Fruit fly (Drosophila melanogaster) whole organism, embryonic: Measurements from ENCODE around the gene HP1c.

Source experiments
- Awh ChIP-seq: fragments of 200-800 bp; sonication (Bioruptor generic); IDR thresholded peaks from 2 replicates; pipeline ENCODE4, ENCODE4 v1.3.6; 2022; ENCODE audit warnings: missing biosample characterization, missing genetic modification characterization
- Bgb ChIP-seq: fragments of 200-800 bp; sonication (Bioruptor generic); IDR thresholded peaks from 2 replicates; pipeline ENCODE4 v1.3.6; 2022; ENCODE audit warnings: missing biosample characterization, missing genetic modification characterization; ENCODE audit not compliant: partially characterized antibody
- Blimp-1 ChIP-seq: fragments of 200-800 bp; sonication (Bioruptor generic); optimal IDR thresholded peaks from 3 replicates; lab custom pipeline; 2018; ENCODE audit warnings: missing biosample characterization, missing genetic modification characterization, mild to moderate bottlenecking, moderate library complexity, missing genetic modification reagents
- CG10147 ChIP-seq: fragments of 200-800 bp; sonication (Bioruptor generic); optimal IDR thresholded peaks from 2 replicates; lab custom pipeline; 2019; ENCODE audit warnings: missing biosample characterization, mild to moderate bottlenecking, missing genetic modification characterization, moderate library complexity
- CG10209 ChIP-seq: fragments of 200-800 bp; sonication (Bioruptor generic); optimal IDR thresholded peaks from 3 replicates; lab custom pipeline; 2017; ENCODE audit warnings: missing biosample characterization, mild to moderate bottlenecking, missing genetic modification characterization, missing genetic modification reagents
- CG11085 ChIP-seq: fragments of 200-800 bp; sonication (Bioruptor generic); IDR thresholded peaks from 2 replicates; pipeline ENCODE4 v1.3.6; 2022; ENCODE audit warnings: missing biosample characterization, missing genetic modification characterization
- CG11398 ChIP-seq: fragments of 200-800 bp; sonication (Bioruptor generic); optimal IDR thresholded peaks from 2 replicates; lab custom pipeline; 2016; ENCODE audit warnings: missing biosample characterization, missing genetic modification characterization
- CG11504 ChIP-seq: fragments of 200-800 bp; sonication (Bioruptor generic); optimal IDR thresholded peaks from 3 replicates; lab custom pipeline; 2019; ENCODE audit warnings: missing biosample characterization, mild to moderate bottlenecking, missing genetic modification characterization, moderate library complexity
- CG14441 ChIP-seq: fragments of 200-800 bp; sonication (Bioruptor generic); IDR thresholded peaks from 2 replicates; pipeline ENCODE4 v1.3.6; 2022; ENCODE audit warnings: missing biosample characterization, missing genetic modification characterization
- CG15514 ChIP-seq: fragments of 200-800 bp; sonication (Bioruptor generic); optimal IDR thresholded peaks from 3 replicates; lab custom pipeline; 2017; ENCODE audit warnings: missing biosample characterization, missing genetic modification characterization, mild to moderate bottlenecking, moderate library complexity, missing genetic modification reagents
- CG15601 ChIP-seq: fragments of 200-800 bp; sonication (Bioruptor generic); optimal IDR thresholded peaks from 3 replicates; lab custom pipeline; 2019; ENCODE audit warnings: missing biosample characterization, mild to moderate bottlenecking, missing genetic modification characterization, moderate library complexity
- CG1792 ChIP-seq: fragments of 200-800 bp; sonication (Bioruptor generic); optimal IDR thresholded peaks from 2 replicates; lab custom pipeline; 2016; ENCODE audit warnings: missing biosample characterization, missing genetic modification characterization
- CG18476 ChIP-seq: fragments of 200-800 bp; sonication (Bioruptor generic); optimal IDR thresholded peaks from 2 replicates; lab custom pipeline; 2016; ENCODE audit warnings: missing biosample characterization, mild to moderate bottlenecking, missing genetic modification characterization
- CG18599 ChIP-seq: fragments of 200-800 bp; sonication (Bioruptor generic); optimal IDR thresholded peaks from 3 replicates; lab custom pipeline; 2017; ENCODE audit warnings: missing biosample characterization, missing genetic modification characterization, mild to moderate bottlenecking, moderate library complexity, missing genetic modification reagents
- CG2199 ChIP-seq: fragments of 200-800 bp; sonication (Bioruptor generic); IDR thresholded peaks from 3 replicates; pipeline ENCODE4 v1.3.6; 2022; ENCODE audit warnings: missing biosample characterization, missing genetic modification characterization
- CG3065 ChIP-seq: fragments of 200-800 bp; sonication (Bioruptor generic); optimal IDR thresholded peaks from 2 replicates; lab custom pipeline; 2016; ENCODE audit warnings: missing biosample characterization, missing genetic modification characterization
- CG7745 ChIP-seq: fragments of 200-800 bp; sonication (Bioruptor generic); optimal IDR thresholded peaks from 2 replicates; lab custom pipeline; 2018; ENCODE audit warnings: missing biosample characterization, mild to moderate bottlenecking, missing genetic modification characterization, moderate library complexity
- CG7928 ChIP-seq: fragments of 200-800 bp; sonication (Bioruptor generic); optimal IDR thresholded peaks from 2 replicates; lab custom pipeline; 2017; ENCODE audit warnings: missing biosample characterization, mild to moderate bottlenecking, missing genetic modification characterization
- CoRest ChIP-seq: fragments of 200-800 bp; sonication (Bioruptor generic); optimal IDR thresholded peaks from 3 replicates; lab custom pipeline; 2018; ENCODE audit warnings: missing biosample characterization, mild to moderate bottlenecking, missing genetic modification characterization, moderate library complexity
- Deaf1 ChIP-seq: fragments of 200-800 bp; optimal IDR thresholded peaks from 3 replicates; lab custom pipeline; 2019; ENCODE audit warnings: missing biosample characterization, mild to moderate bottlenecking, missing genetic modification characterization, moderate library complexity
- Dfd ChIP-seq, 2 experiments: fragments of >200 bp; optimal IDR thresholded peaks; 2 replicates each; lab custom pipeline; 2017; ENCODE audit warnings: missing biosample characterization in 2 of 2, missing genetic modification characterization in 2 of 2
- Eip74EF ChIP-seq, 2 experiments: fragments of 200-800 bp in 1 of 2; fragments of >200 bp in 1 of 2; sonication (Bioruptor generic) in 1 of 2; optimal IDR thresholded peaks; 2 replicates each; lab custom pipeline; 2017 to 2019; ENCODE audit warnings: missing biosample characterization in 2 of 2, missing genetic modification characterization in 2 of 2, mild to moderate bottlenecking in 1 of 2, moderate library complexity in 1 of 2
- H15 ChIP-seq: fragments of 200-800 bp; sonication (Bioruptor generic); IDR thresholded peaks from 3 replicates; pipeline ENCODE4 v1.3.6; 2022; ENCODE audit warnings: missing biosample characterization, missing genetic modification characterization
- Hr78 ChIP-seq, 2 experiments: fragments of 200-800 bp in 1 of 2; fragments of >200 bp in 1 of 2; sonication (Bioruptor generic) in 1 of 2; optimal IDR thresholded peaks; 2 replicates each; lab custom pipeline; 2017 to 2019; ENCODE audit warnings: missing biosample characterization in 2 of 2, missing genetic modification characterization in 2 of 2, mild to moderate bottlenecking in 1 of 2, moderate library complexity in 1 of 2
- Med ChIP-seq: fragments of 200-800 bp; sonication (Bioruptor generic); peaks from one replicate; lab custom pipeline; 2016; ENCODE audit warnings: missing biosample characterization, missing genetic modification characterization, mild to moderate bottlenecking, inconsistent platforms, moderate library complexity
- Opbp ChIP-seq: fragments of 200-800 bp; sonication (Bioruptor generic); IDR thresholded peaks from 3 replicates; pipeline ENCODE4 v1.3.6; 2022; ENCODE audit warnings: missing biosample characterization, missing genetic modification characterization; ENCODE audit not compliant: partially characterized antibody
- Trl ChIP-seq, 3 experiments: fragments of >200 bp in 2 of 3; fragments of 200-800 bp in 1 of 3; sonication (Bioruptor generic) in 1 of 3; optimal IDR thresholded peaks; 2 replicates in 1 of 3; 3 replicates in 2 of 3; lab custom pipeline; 2016 to 2017; ENCODE audit warnings: missing biosample characterization in 1 of 3, missing genetic modification characterization in 1 of 3
- chm ChIP-seq: fragments of 200-800 bp; sonication (Bioruptor generic); IDR thresholded peaks from 2 replicates; pipeline ENCODE4 v1.3.6; 2022; ENCODE audit warnings: missing biosample characterization, missing genetic modification characterization
- ci ChIP-seq: fragments of 200-800 bp; sonication (Bioruptor generic); IDR thresholded peaks from 3 replicates; pipeline ENCODE4 v1.3.6; 2022; ENCODE audit warnings: missing biosample characterization, missing genetic modification characterization
- crol ChIP-seq: fragments of 200-800 bp; sonication (Bioruptor generic); IDR thresholded peaks from 2 replicates; pipeline ENCODE4 v1.3.6; 2022; ENCODE audit warnings: missing biosample characterization, missing genetic modification characterization
- ewg ChIP-seq: fragments of 200-800 bp; sonication (Bioruptor generic); optimal IDR thresholded peaks from 3 replicates; lab custom pipeline; 2017; ENCODE audit warnings: mild to moderate bottlenecking, missing biosample characterization, missing genetic modification reagents, missing genetic modification characterization
- gce ChIP-seq: fragments of 200-800 bp; sonication (Bioruptor generic); IDR thresholded peaks from 3 replicates; pipeline ENCODE4 v1.3.6; 2022; ENCODE audit warnings: missing biosample characterization, missing genetic modification characterization
- hkb ChIP-seq, 2 experiments: fragments of 200-800 bp in 1 of 2; fragments of >200 bp in 1 of 2; sonication (Bioruptor generic) in 1 of 2; IDR thresholded peaks in 1 of 2; optimal IDR thresholded peaks in 1 of 2; 2 replicates each; pipeline versions ENCODE4 v1.3.6 to Lab custom; 2017 to 2022; ENCODE audit warnings: missing biosample characterization in 1 of 2, missing genetic modification characterization in 1 of 2
- hth ChIP-seq: fragments of >200 bp; optimal IDR thresholded peaks from 2 replicates; lab custom pipeline; 2017; ENCODE audit warnings: inconsistent platforms
- oc ChIP-seq: fragments of 200-800 bp; sonication (Bioruptor generic); optimal IDR thresholded peaks from 2 replicates; lab custom pipeline; 2018; ENCODE audit warnings: missing biosample characterization, mild to moderate bottlenecking, missing genetic modification characterization, moderate library complexity
- onecut ChIP-seq: fragments of 200-800 bp; sonication (Bioruptor generic); IDR thresholded peaks from 2 replicates; pipeline ENCODE4 v1.3.6; 2022; ENCODE audit warnings: missing biosample characterization, missing genetic modification characterization
- pfk ChIP-seq: fragments of 200-800 bp; sonication (Bioruptor generic); optimal IDR thresholded peaks from 2 replicates; lab custom pipeline; 2018; ENCODE audit warnings: missing biosample characterization, mild to moderate bottlenecking, missing genetic modification characterization, moderate library complexity
- row ChIP-seq: fragments of 200-800 bp; sonication (Bioruptor generic); IDR thresholded peaks from 3 replicates; pipeline ENCODE4 v1.3.6; 2022; ENCODE audit warnings: missing biosample characterization, missing genetic modification characterization
- sd ChIP-seq: fragments of 200-800 bp; sonication (Bioruptor generic); optimal IDR thresholded peaks from 3 replicates; lab custom pipeline; 2018; ENCODE audit warnings: missing biosample characterization, mild to moderate bottlenecking, missing genetic modification characterization, moderate library complexity
- sens ChIP-seq: fragments of 200-800 bp; sonication (Bioruptor generic); peaks from one replicate; lab custom pipeline; 2016; ENCODE audit warnings: missing biosample characterization, missing genetic modification characterization
- sqz ChIP-seq: fragments of 200-800 bp; sonication (Bioruptor generic); optimal IDR thresholded peaks from 3 replicates; lab custom pipeline; 2018; ENCODE audit warnings: missing biosample characterization, mild to moderate bottlenecking, missing genetic modification characterization
- sug ChIP-seq: fragments of 200-800 bp; optimal IDR thresholded peaks from 2 replicates; lab custom pipeline; 2019; ENCODE audit warnings: missing biosample characterization, mild to moderate bottlenecking, missing genetic modification characterization, moderate library complexity
- unpg ChIP-seq: fragments of 200-800 bp; sonication (Bioruptor generic); optimal IDR thresholded peaks from 3 replicates; lab custom pipeline; 2018; ENCODE audit warnings: missing biosample characterization, mild to moderate bottlenecking, missing genetic modification characterization, moderate library complexity
- vnd ChIP-seq: fragments of 200-800 bp; sonication (Bioruptor generic); IDR thresholded peaks from 3 replicates; pipeline ENCODE4 v1.3.6; 2022; ENCODE audit warnings: missing biosample characterization, missing genetic modification characterization; ENCODE audit not compliant: partially characterized antibody
- z ChIP-seq: fragments of 200-800 bp; sonication (Bioruptor generic); IDR thresholded peaks from 3 replicates; pipeline ENCODE4 v1.3.6; 2022; ENCODE audit warnings: missing biosample characterization, missing genetic modification characterization

HP1c gene

dm6 chr3R:22751698-22752097 lies 6.3 kb downstream of the HP1c start:
- no peak for TF ChIP-seq pfk (GFP tag; lab: Kevin White, UChicago)
- peak; percentile 2 for TF ChIP-seq CG15601 (tag; lab: Kevin White, UChicago)
- TF ChIP-seq Med (GFP tag; lab: Kevin White, UChicago), result peak; percentile 20
- 0 out of 2 replicates have a peak, but pooled peaks have one; percentile 34 for TF ChIP-seq chm (GFP tag; lab: Robert Waterston, UW)
- TF ChIP-seq CG2199 (GFP tag; lab: Robert Waterston, UW), result 0 out of 3 replicates have a peak, but pooled peaks have one; percentile 22
- peak; percentile 29 for TF ChIP-seq sqz (GFP tag; lab: Kevin White, UChicago)
- TF ChIP-seq CG11085 (GFP tag; lab: Robert Waterston, UW), result no peak
- TF ChIP-seq CG18476 (GFP tag; lab: Kevin White, UChicago), result peak; percentile 72
- peak; percentile 20; the same call in 1 of the 3 replicates for TF ChIP-seq Opbp (GFP tag; lab: Robert Waterston, UW)
- no peak for TF ChIP-seq sug (tag; lab: Kevin White, UChicago)
- TF ChIP-seq Blimp-1 (GFP tag; lab: Kevin White, UChicago), result peak; percentile 95
- 0 out of 3 replicates have a peak, but pooled peaks have one; percentile 8 for TF ChIP-seq H15 (GFP tag; lab: Robert Waterston, UW)
- TF ChIP-seq unpg (GFP tag; lab: Kevin White, UChicago), result no peak
- TF ChIP-seq Dfd (GFP tag; optimal IDR thresholded peaks at IDR 0.05; lab: Kevin White, UChicago), result no peak
- peak in 1 of 2 experiments; percentile 80 for TF ChIP-seq Hr78 (GFP tag; optimal IDR thresholded peaks at IDR 0.05; lab: Kevin White, UChicago)
- peak; percentile 18 for TF ChIP-seq oc (tag; lab: Kevin White, UChicago)
- no peak for TF ChIP-seq Eip74EF (GFP tag; optimal IDR thresholded peaks at IDR 0.05; lab: Kevin White, UChicago)
- TF ChIP-seq Awh, result peak; percentile 65; the same call in 1 of the 2 replicates
- TF ChIP-seq CG3065 (GFP tag; lab: Kevin White, UChicago), result no peak
- TF ChIP-seq hkb (optimal IDR thresholded peaks at IDR 0.05; lab: Kevin White, UChicago), result peak; percentile 36
- no peak for TF ChIP-seq hkb (GFP tag; IDR thresholded peaks at IDR 0.05; lab: Robert Waterston, UW)
- TF ChIP-seq sd (tag; lab: Kevin White, UChicago), result peak; percentile 65
- TF ChIP-seq CG14441 (GFP tag; lab: Robert Waterston, UW), result no peak
- peak; percentile 62 for TF ChIP-seq crol (GFP tag; lab: Robert Waterston, UW)
- no peak for TF ChIP-seq vnd (GFP tag; lab: Robert Waterston, UW)
- TF ChIP-seq CG10147 (GFP tag; lab: Kevin White, UChicago), result no peak
- TF ChIP-seq CG11504 (tag; lab: Kevin White, UChicago), result no peak

- TF ChIP-seq CG11398 (GFP tag; lab: Kevin White, UChicago), result no peak
- TF ChIP-seq CG10209 (GFP tag; lab: Kevin White, UChicago), result no peak
- TF ChIP-seq ewg (GFP tag; lab: Kevin White, UChicago), result peak; percentile 81
- peak; percentile 37 for TF ChIP-seq sens (GFP tag; lab: Kevin White, UChicago)
- TF ChIP-seq ci (GFP tag; lab: Robert Waterston, UW), result 0 out of 3 replicates have a peak, but pooled peaks have one; percentile 9
- no peak for TF ChIP-seq CG7745 (tag; lab: Kevin White, UChicago)
- TF ChIP-seq onecut (GFP tag; lab: Robert Waterston, UW), result 0 out of 2 replicates have a peak, but pooled peaks have one; percentile 28
- TF ChIP-seq CG1792 (GFP tag; lab: Kevin White, UChicago), result no peak
- peak; percentile 96 for TF ChIP-seq CG15514
- TF ChIP-seq CoRest (tag; lab: Kevin White, UChicago), result no peak
- peak; percentile 73 for TF ChIP-seq CG7928 (GFP tag; lab: Kevin White, UChicago)
- TF ChIP-seq row (GFP tag; lab: Robert Waterston, UW), result peak; percentile 27; the same call in 1 of the 3 replicates
- TF ChIP-seq CG2199 (GFP tag; lab: Robert Waterston, UW), result 0 out of 3 replicates have a peak, but pooled peaks have one; percentile 29
- no peak for TF ChIP-seq gce (GFP tag; lab: Robert Waterston, UW)
- no peak for TF ChIP-seq hth (lab: Kevin White, UChicago)
- TF ChIP-seq CG18599, result peak; percentile 21
- no peak for TF ChIP-seq Bgb
- TF ChIP-seq Trl (optimal IDR thresholded peaks at IDR 0.05; lab: Kevin White, UChicago), result peak in 1 of 2 experiments; percentile 38
- TF ChIP-seq Trl (GFP tag; optimal IDR thresholded peaks at IDR 0.05; lab: Kevin White, UChicago), result no peak
- TF ChIP-seq z, result peak; percentile 37; the same call in 1 of the 3 replicates
- TF ChIP-seq Deaf1 (tag; lab: Kevin White, UChicago), result peak; percentile 11
Measured at dm6 chr3R:22752929-22753328, 7.5 kb downstream of the HP1c start.
